Worm (Caenorhabditis elegans) whole organism, L4 larva: ENCODE results near the gene yif-1.
A peak's percentile ranks its signal among the peaks of the same experiment; 100 is the strongest.

Source experiments
- D1046.2 ChIP-seq: fragments of 200-800 bp; sonication (Bioruptor generic); IDR thresholded peaks from 2 replicates; pipeline ENCODE4 v1.3.6; 2022; ENCODE audit warnings: missing genetic modification characterization, missing compliant biosample characterization
- F10B5.3 ChIP-seq: sonication (generic microtip); optimal IDR thresholded peaks from 2 replicates; lab custom pipeline; 2016; ENCODE audit warnings: mild to moderate bottlenecking, missing genetic modification characterization, missing compliant biosample characterization
- F26F4.8 ChIP-seq: fragments of 200-800 bp; sonication (Bioruptor generic); conservative IDR thresholded peaks from 2 replicates; pipeline ENCODE4 v1.3.6; 2022; ENCODE audit warnings: missing genetic modification characterization, missing compliant biosample characterization
- F37D6.2 ChIP-seq: sonication (generic microtip); optimal IDR thresholded peaks from 2 replicates; lab custom pipeline; 2016; ENCODE audit warnings: mild to moderate bottlenecking, missing genetic modification characterization, missing compliant biosample characterization
- F49E8.2 ChIP-seq: sonication (generic microtip); optimal IDR thresholded peaks from 2 replicates; lab custom pipeline; 2016; ENCODE audit warnings: missing compliant biosample characterization, mild to moderate bottlenecking, missing genetic modification characterization, borderline replicate concordance
- Y105C5A.15 ChIP-seq: fragments of 200-800 bp; sonication (Bioruptor generic); IDR thresholded peaks from 2 replicates; pipeline ENCODE4 v1.3.6; 2022; ENCODE audit warnings: missing genetic modification characterization, missing compliant biosample characterization
- aly-2 ChIP-seq: sonication (generic microtip); optimal IDR thresholded peaks from 2 replicates; lab custom pipeline; 2018; ENCODE audit warnings: missing biosample characterization, missing genetic modification characterization
- ama-1 ChIP-seq: fragments of 150-350 bp; optimal IDR thresholded peaks from 2 replicates; lab custom pipeline; 2014; ENCODE audit warnings: inconsistent platforms, mixed read lengths
- arid-1 ChIP-seq: fragments of 200-800 bp; sonication (Bioruptor generic); conservative IDR thresholded peaks from 2 replicates; pipeline ENCODE4 v1.3.6; 2022; ENCODE audit warnings: missing genetic modification reagents, missing genetic modification characterization, missing compliant biosample characterization
- attf-4 ChIP-seq: sonication (generic microtip); optimal IDR thresholded peaks from 3 replicates; lab custom pipeline; 2017; ENCODE audit warnings: missing biosample characterization, missing genetic modification characterization
- ceh-28 ChIP-seq: fragments of 150-350 bp; optimal IDR thresholded peaks from 2 replicates; lab custom pipeline; 2014; ENCODE audit warnings: missing biosample characterization, missing genetic modification reagents, missing genetic modification characterization
- ceh-44 ChIP-seq: fragments of 200-800 bp; sonication (Bioruptor generic); IDR thresholded peaks from 2 replicates; pipeline ENCODE4 v1.3.6; 2022; ENCODE audit warnings: missing genetic modification reagents, missing genetic modification characterization, missing compliant biosample characterization
- ces-1 ChIP-seq: fragments of 150-350 bp; sonication (generic microtip); optimal IDR thresholded peaks from 4 replicates; lab custom pipeline; 2014; ENCODE audit warnings: missing biosample characterization, missing genetic modification reagents, missing genetic modification characterization
- ctbp-1 ChIP-seq: fragments of 200-800 bp; sonication (Bioruptor generic); IDR thresholded peaks from 2 replicates; pipeline ENCODE4 v1.3.6; 2022; ENCODE audit warnings: missing genetic modification reagents, missing genetic modification characterization, missing compliant biosample characterization
- daf-12 ChIP-seq: fragments of 150-350 bp; optimal IDR thresholded peaks from 2 replicates; lab custom pipeline; 2014; ENCODE audit warnings: missing biosample characterization, missing genetic modification reagents, missing genetic modification characterization
- daf-19 ChIP-seq: fragments of 200-800 bp; sonication (Bioruptor generic); conservative IDR thresholded peaks from 2 replicates; pipeline ENCODE4 v1.3.6; 2022; ENCODE audit warnings: missing genetic modification characterization, missing compliant biosample characterization
- daf-8 ChIP-seq: fragments of 200-800 bp; sonication (Bioruptor generic); IDR thresholded peaks from 2 replicates; pipeline ENCODE4 v1.3.6; 2022; ENCODE audit warnings: missing genetic modification characterization, missing compliant biosample characterization
- dmd-6 ChIP-seq: fragments of 200-800 bp; sonication (Bioruptor generic); IDR thresholded peaks from 2 replicates; pipeline ENCODE4 v1.3.6; 2022; ENCODE audit warnings: missing genetic modification reagents, missing genetic modification characterization, missing compliant biosample characterization
- duxl-1 ChIP-seq: sonication (generic microtip); optimal IDR thresholded peaks from 2 replicates; lab custom pipeline; 2016; ENCODE audit warnings: mild to moderate bottlenecking, missing genetic modification characterization, moderate library complexity, missing compliant biosample characterization; ENCODE audit not compliant: poor library complexity
- dve-1 ChIP-seq: sonication (generic microtip); optimal IDR thresholded peaks from 2 replicates; lab custom pipeline; 2017; ENCODE audit warnings: antibody characterized with exemption, mild to moderate bottlenecking, missing genetic modification characterization, missing compliant biosample characterization; ENCODE audit not compliant: insufficient read depth
- hlh-11 ChIP-seq: fragments of 200-800 bp; sonication (Bioruptor generic); optimal IDR thresholded peaks from 2 replicates; lab custom pipeline; 2018; ENCODE audit warnings: mild to moderate bottlenecking, missing genetic modification characterization, missing compliant biosample characterization
- hmg-1.1 ChIP-seq: fragments of 200-800 bp; sonication (Bioruptor generic); IDR thresholded peaks from 2 replicates; pipeline ENCODE4 v1.3.6; 2022; ENCODE audit warnings: missing genetic modification reagents, missing genetic modification characterization, missing compliant biosample characterization
- jun-1 ChIP-seq: fragments of 150-350 bp; optimal IDR thresholded peaks from 2 replicates; lab custom pipeline; 2014; ENCODE audit warnings: missing biosample characterization, missing genetic modification reagents, missing genetic modification characterization
- lin-1 ChIP-seq: fragments of 200-800 bp; sonication (Bioruptor generic); IDR thresholded peaks from 2 replicates; pipeline ENCODE4 v1.3.6; 2022; ENCODE audit warnings: missing genetic modification reagents, missing genetic modification characterization, missing compliant biosample characterization
- lin-29 ChIP-seq: fragments of 200-800 bp; sonication (Bioruptor generic); IDR thresholded peaks from 2 replicates; pipeline ENCODE4 v1.3.6; 2022; ENCODE audit warnings: missing genetic modification reagents, missing genetic modification characterization, missing compliant biosample characterization
- lin-38 ChIP-seq: fragments of 200-800 bp; sonication (Bioruptor generic); IDR thresholded peaks from 2 replicates; pipeline ENCODE4 v1.3.6; 2022; ENCODE audit warnings: missing genetic modification reagents, missing genetic modification characterization, missing compliant biosample characterization
- lir-3 ChIP-seq: sonication (generic microtip); optimal IDR thresholded peaks from 2 replicates; lab custom pipeline; 2016; ENCODE audit warnings: mild to moderate bottlenecking, missing genetic modification characterization, missing compliant biosample characterization
- lsy-2 ChIP-seq, 2 experiments: fragments of 150-350 bp in 1 of 2; sonication (generic microtip) in 1 of 2; optimal IDR thresholded peaks; 2 replicates each; lab custom pipeline; 2014 to 2017; ENCODE audit warnings: missing biosample characterization in 2 of 2, missing genetic modification characterization in 2 of 2
- madf-5 ChIP-seq, 2 experiments: fragments of 200-800 bp; sonication (Bioruptor generic); IDR thresholded peaks; 2 replicates each; pipeline ENCODE4 v1.3.6; 2022; ENCODE audit warnings: missing compliant biosample characterization in 2 of 2, missing genetic modification characterization in 2 of 2
- madf-9 ChIP-seq: fragments of 200-800 bp; sonication (Bioruptor generic); conservative IDR thresholded peaks from 2 replicates; pipeline ENCODE4 v1.3.6; 2022; ENCODE audit warnings: missing genetic modification reagents, missing genetic modification characterization, missing compliant biosample characterization
- mdt-29 ChIP-seq: fragments of 200-800 bp; sonication (Bioruptor generic); IDR thresholded peaks from 2 replicates; pipeline ENCODE4 v1.3.6; 2022; ENCODE audit warnings: missing genetic modification reagents, missing genetic modification characterization, missing compliant biosample characterization
- mxl-2 ChIP-seq: fragments of 200-800 bp; sonication (Bioruptor generic); conservative IDR thresholded peaks from 2 replicates; pipeline ENCODE4 v1.3.6; 2022; ENCODE audit warnings: missing genetic modification reagents, missing genetic modification characterization, missing compliant biosample characterization
- mxl-3 ChIP-seq: fragments of 200-800 bp; sonication (Bioruptor generic); optimal IDR thresholded peaks from 2 replicates; lab custom pipeline; 2018; ENCODE audit warnings: mild to moderate bottlenecking, missing genetic modification characterization, missing compliant biosample characterization
- nhr-10 ChIP-seq: fragments of 150-350 bp; optimal IDR thresholded peaks from 2 replicates; lab custom pipeline; 2014; ENCODE audit warnings: missing biosample characterization, missing genetic modification characterization
- nhr-11 ChIP-seq: fragments of 150-350 bp; optimal IDR thresholded peaks from 2 replicates; lab custom pipeline; 2014; ENCODE audit warnings: missing biosample characterization, missing genetic modification characterization
- nhr-237 ChIP-seq: sonication (generic microtip); optimal IDR thresholded peaks from 2 replicates; lab custom pipeline; 2017; ENCODE audit warnings: missing biosample characterization, missing genetic modification characterization
- nhr-25 ChIP-seq: sonication (generic microtip); optimal IDR thresholded peaks from 2 replicates; lab custom pipeline; 2017; ENCODE audit warnings: missing genetic modification characterization, mild to moderate bottlenecking, missing compliant biosample characterization, antibody characterized with exemption, moderate library complexity, borderline replicate concordance; ENCODE audit not compliant: insufficient read depth
- nhr-42 ChIP-seq: fragments of 200-800 bp; sonication (Bioruptor generic); IDR thresholded peaks from 2 replicates; pipeline ENCODE4 v1.3.6; 2022; ENCODE audit warnings: missing genetic modification characterization, missing compliant biosample characterization
- nhr-6 ChIP-seq: fragments of 150-350 bp; optimal IDR thresholded peaks from 2 replicates; lab custom pipeline; 2014; ENCODE audit warnings: missing biosample characterization, missing genetic modification characterization
- nhr-77 ChIP-seq: fragments of 150-350 bp; optimal IDR thresholded peaks from 2 replicates; lab custom pipeline; 2014; ENCODE audit warnings: missing biosample characterization, missing genetic modification characterization
- rbr-2 ChIP-seq: sonication (generic microtip); optimal IDR thresholded peaks from 2 replicates; lab custom pipeline; 2016; ENCODE audit warnings: missing genotype, missing genetic modification characterization, missing compliant biosample characterization
- snpc-1.2 ChIP-seq: fragments of 200-800 bp; sonication (Bioruptor generic); IDR thresholded peaks from 2 replicates; pipeline ENCODE4 v1.3.6; 2022; ENCODE audit warnings: missing genetic modification reagents, missing genetic modification characterization, missing compliant biosample characterization
- spr-1 ChIP-seq: sonication (generic microtip); optimal IDR thresholded peaks from 2 replicates; lab custom pipeline; 2016; ENCODE audit warnings: mild to moderate bottlenecking, missing genetic modification characterization, missing compliant biosample characterization
- spr-3 ChIP-seq: fragments of 200-800 bp; sonication (Bioruptor generic); optimal IDR thresholded peaks from 2 replicates; lab custom pipeline; 2018; ENCODE audit warnings: mild to moderate bottlenecking, missing genetic modification characterization, missing compliant biosample characterization
- unc-130 ChIP-seq: sonication (generic microtip); optimal IDR thresholded peaks from 2 replicates; lab custom pipeline; 2016; ENCODE audit warnings: missing genetic modification reagents, missing genetic modification characterization, missing compliant biosample characterization
- unc-62 ChIP-seq, 3 experiments: fragments of 150-350 bp in 1 of 3; sonication (generic microtip); optimal IDR thresholded peaks in 2 of 3; peaks in 1 of 3; 1 replicate in 1 of 3; 2 replicates in 2 of 3; lab custom pipeline; 2014 to 2017; ENCODE audit warnings: missing biosample characterization in 3 of 3, missing genetic modification characterization in 3 of 3, missing genetic modification reagents in 3 of 3, missing genotype in 1 of 3
- zag-1 ChIP-seq: fragments of 150-350 bp; optimal IDR thresholded peaks from 2 replicates; lab custom pipeline; 2014; ENCODE audit warnings: missing biosample characterization, missing genetic modification characterization
- zfp-2 ChIP-seq: sonication (generic microtip); optimal IDR thresholded peaks from 2 replicates; lab custom pipeline; 2016; ENCODE audit warnings: mild to moderate bottlenecking, missing genetic modification characterization, missing compliant biosample characterization
- zfp-3 ChIP-seq: fragments of 200-800 bp; sonication (Bioruptor generic); conservative IDR thresholded peaks from 2 replicates; pipeline ENCODE4 v1.3.6; 2022; ENCODE audit warnings: missing genetic modification reagents, missing genetic modification characterization, missing compliant biosample characterization
- zip-11 ChIP-seq: fragments of 200-800 bp; sonication (Bioruptor generic); IDR thresholded peaks from 2 replicates; pipeline ENCODE4 v1.3.6; 2022; ENCODE audit warnings: missing genetic modification characterization, missing compliant biosample characterization
- ztf-11 ChIP-seq: fragments of 150-350 bp; optimal IDR thresholded peaks from 2 replicates; lab custom pipeline; 2014; ENCODE audit warnings: missing biosample characterization, missing genetic modification characterization

The yif-1 gene

ce11 chrV:10083999-10084468 is 29.3 kb upstream of the yif-1 start, which contains the start of gene nhr-12:
Gene nhr-12 (minus strand): TSS chrV:10084049.
- TF ChIP-seq unc-130 (GFP tag; lab: Kevin White, UChicago): no peak
- no peak for TF ChIP-seq aly-2 (tag; lab: Kevin White, UChicago)
- TF ChIP-seq spr-3 (GFP tag; lab: Kevin White, UChicago): no peak
- TF ChIP-seq madf-9 (GFP tag; lab: Robert Waterston, UW): no peak
- no peak for TF ChIP-seq ceh-44 (GFP tag; lab: Robert Waterston, UW)
- no peak for TF ChIP-seq rbr-2 (tag; lab: Kevin White, UChicago)
- no peak for TF ChIP-seq ces-1 (GFP tag; lab: Kevin White, UChicago)
- TF ChIP-seq attf-4 (tag; lab: Kevin White, UChicago): no peak
- TF ChIP-seq zag-1 (tag; lab: Kevin White, UChicago): no peak
- no peak for TF ChIP-seq D1046.2 (GFP tag; lab: Robert Waterston, UW)
- no peak for TF ChIP-seq daf-19
- no peak for TF ChIP-seq daf-8 (GFP tag; lab: Robert Waterston, UW)
- no peak for TF ChIP-seq F37D6.2 (tag; lab: Kevin White, UChicago)
- TF ChIP-seq jun-1: no peak
- no peak for TF ChIP-seq nhr-25 (tag; lab: Kevin White, UChicago)
- TF ChIP-seq nhr-77 (tag; lab: Kevin White, UChicago): no peak
- no peak for TF ChIP-seq zfp-3 (GFP tag; lab: Robert Waterston, UW)
- TF ChIP-seq lin-29 (GFP tag; lab: Robert Waterston, UW): no peak
- peak in 1 of 2 experiments; percentile 10 for TF ChIP-seq unc-62 (GFP tag; optimal IDR thresholded peaks at IDR 0.05 in 1 of 2; lab: Kevin White, UChicago)
- no peak for TF ChIP-seq unc-62 (tag; optimal IDR thresholded peaks at IDR 0.05; lab: Kevin White, UChicago)
- TF ChIP-seq nhr-11: peak; percentile 0
- TF ChIP-seq Y105C5A.15 (GFP tag; lab: Robert Waterston, UW): no peak
- TF ChIP-seq hlh-11 (tag; lab: Kevin White, UChicago): no peak
- TF ChIP-seq duxl-1 (tag; lab: Kevin White, UChicago): no peak
- no peak for TF ChIP-seq ama-1 (lab: Kevin White, UChicago)
- no peak for TF ChIP-seq lin-1 (GFP tag; lab: Robert Waterston, UW)
- no peak for TF ChIP-seq snpc-1.2 (GFP tag; lab: Robert Waterston, UW)
- no peak for TF ChIP-seq mdt-29
- TF ChIP-seq lin-38 (GFP tag; lab: Robert Waterston, UW): no peak
- TF ChIP-seq zip-11: no peak
- no peak for TF ChIP-seq ztf-11
- TF ChIP-seq zfp-2: no peak
- no peak for TF ChIP-seq hmg-1.1 (GFP tag; lab: Robert Waterston, UW)
- TF ChIP-seq F26F4.8 (GFP tag; lab: Robert Waterston, UW): no peak
- TF ChIP-seq mxl-2 (GFP tag; lab: Robert Waterston, UW): no peak
- no peak for TF ChIP-seq lir-3 (tag; lab: Kevin White, UChicago)
- no peak for TF ChIP-seq nhr-6 (tag; lab: Kevin White, UChicago)
- TF ChIP-seq ceh-28 (tag; lab: Kevin White, UChicago): no peak
- TF ChIP-seq arid-1 (GFP tag; lab: Robert Waterston, UW): no peak
- TF ChIP-seq F10B5.3: no peak
- 0 out of 2 replicates have a peak, but pooled peaks have one; percentile 22 for TF ChIP-seq dmd-6 (GFP tag; lab: Robert Waterston, UW)
- no peak for TF ChIP-seq madf-5 (GFP tag; IDR thresholded peaks at IDR 0.05; lab: Robert Waterston, UW)
- TF ChIP-seq nhr-10 (tag; lab: Kevin White, UChicago): no peak
- no peak for TF ChIP-seq mxl-3 (GFP tag; lab: Kevin White, UChicago)
- TF ChIP-seq lsy-2 (tag; optimal IDR thresholded peaks at IDR 0.05; lab: Kevin White, UChicago): no peak
- no peak for TF ChIP-seq daf-12
- TF ChIP-seq F49E8.2: no peak
- no peak for TF ChIP-seq nhr-42 (GFP tag; lab: Robert Waterston, UW)
- TF ChIP-seq dve-1: peak; percentile 65
- TF ChIP-seq spr-1 (tag; lab: Kevin White, UChicago): no peak
- no peak for TF ChIP-seq nhr-237
- TF ChIP-seq ctbp-1: no peak
